Fruit fly (Drosophila melanogaster) whole organism, embryonic: Measurements from ENCODE around the gene CG4338.

Experiments used
- Adf1 ChIP-seq: fragments of 200-800 bp; sonication (Bioruptor generic); IDR thresholded peaks from 2 replicates; pipeline ENCODE4 v1.3.6; 2022; ENCODE audit warnings: missing biosample characterization, missing genetic modification characterization
- BEAF-32 ChIP-seq: fragments of 200-800 bp; sonication (Bioruptor generic); optimal IDR thresholded peaks from 3 replicates; lab custom pipeline; 2017; ENCODE audit warnings: missing biosample characterization, missing genetic modification characterization, mild to moderate bottlenecking, moderate library complexity, missing genetic modification reagents
- C15 ChIP-seq: fragments of 200-800 bp; sonication (Bioruptor generic); IDR thresholded peaks from 3 replicates; pipeline ENCODE4 v1.3.6; 2022; ENCODE audit warnings: missing biosample characterization, missing genetic modification characterization
- CG10654 ChIP-seq: fragments of 200-800 bp; sonication (Bioruptor generic); optimal IDR thresholded peaks from 2 replicates; lab custom pipeline; 2016; ENCODE audit warnings: missing biosample characterization, missing genetic modification characterization
- CG10959 ChIP-seq: fragments of 200-800 bp; sonication (Bioruptor generic); IDR thresholded peaks from 2 replicates; pipeline ENCODE4 v1.3.6; 2022; ENCODE audit warnings: missing biosample characterization, missing genetic modification characterization
- CG11085 ChIP-seq: fragments of 200-800 bp; sonication (Bioruptor generic); IDR thresholded peaks from 2 replicates; pipeline ENCODE4 v1.3.6; 2022; ENCODE audit warnings: missing biosample characterization, missing genetic modification characterization
- CG11456 ChIP-seq: fragments of 200-800 bp; sonication (Bioruptor generic); IDR thresholded peaks from 3 replicates; pipeline ENCODE4 v1.3.6; 2022; ENCODE audit warnings: missing biosample characterization, missing genetic modification characterization
- CG11504 ChIP-seq: fragments of 200-800 bp; sonication (Bioruptor generic); optimal IDR thresholded peaks from 3 replicates; lab custom pipeline; 2019; ENCODE audit warnings: missing biosample characterization, mild to moderate bottlenecking, missing genetic modification characterization, moderate library complexity
- CG11560 ChIP-seq: fragments of 200-800 bp; sonication (Bioruptor generic); IDR thresholded peaks from 3 replicates; pipeline ENCODE4 v1.3.6; 2022; ENCODE audit warnings: missing biosample characterization, missing genetic modification characterization
- CG12155 ChIP-seq: fragments of 200-800 bp; sonication (Bioruptor generic); optimal IDR thresholded peaks from 3 replicates; lab custom pipeline; 2016; ENCODE audit warnings: missing biosample characterization, missing genetic modification characterization
- CG12299 ChIP-seq: fragments of 200-800 bp; sonication (Bioruptor generic); optimal IDR thresholded peaks from 2 replicates; lab custom pipeline; 2018; ENCODE audit warnings: missing biosample characterization, mild to moderate bottlenecking, missing genetic modification characterization
- CG12659 ChIP-seq: fragments of 200-800 bp; sonication (Bioruptor generic); optimal IDR thresholded peaks from 3 replicates; lab custom pipeline; 2017; ENCODE audit warnings: mild to moderate bottlenecking, missing biosample characterization, missing genetic modification reagents, missing genetic modification characterization
- CG13624 ChIP-seq: fragments of 200-800 bp; sonication (Bioruptor generic); optimal IDR thresholded peaks from 2 replicates; lab custom pipeline; 2016; ENCODE audit warnings: missing biosample characterization, missing genetic modification characterization
- CG13894 ChIP-seq: fragments of 200-800 bp; sonication (Bioruptor generic); optimal IDR thresholded peaks from 3 replicates; lab custom pipeline; 2018; ENCODE audit warnings: missing biosample characterization, mild to moderate bottlenecking, missing genetic modification characterization, moderate library complexity
- CG14860 ChIP-seq: fragments of 200-800 bp; sonication (Bioruptor generic); IDR thresholded peaks from 3 replicates; pipeline ENCODE4 v1.3.6; 2022; ENCODE audit warnings: missing biosample characterization, missing genetic modification characterization; ENCODE audit not compliant: partially characterized antibody
- CG14965 ChIP-seq: fragments of 200-800 bp; sonication (Bioruptor generic); optimal IDR thresholded peaks from 2 replicates; lab custom pipeline; 2016; ENCODE audit warnings: missing biosample characterization, missing genetic modification characterization, borderline replicate concordance
- CG16779 ChIP-seq: fragments of 200-800 bp; sonication (Bioruptor generic); IDR thresholded peaks from 2 replicates; pipeline ENCODE4 v1.3.6; 2022; ENCODE audit warnings: missing biosample characterization, missing genetic modification characterization
- CG17612 ChIP-seq: fragments of 200-800 bp; sonication (Bioruptor generic); IDR thresholded peaks from 2 replicates; pipeline ENCODE4 v1.3.6; 2022; ENCODE audit warnings: missing biosample characterization, missing genetic modification characterization
- CG1832 ChIP-seq: fragments of 200-800 bp; sonication (Bioruptor generic); optimal IDR thresholded peaks from 2 replicates; lab custom pipeline; 2017; ENCODE audit warnings: missing biosample characterization, mild to moderate bottlenecking, missing genetic modification characterization, inconsistent platforms
- CG3407 ChIP-seq: fragments of 200-800 bp; sonication (Bioruptor generic); optimal IDR thresholded peaks from 2 replicates; lab custom pipeline; 2018; ENCODE audit warnings: missing biosample characterization, mild to moderate bottlenecking, missing genetic modification characterization
- CG3995 ChIP-seq: fragments of 200-800 bp; sonication (Bioruptor generic); optimal IDR thresholded peaks from 3 replicates; lab custom pipeline; 2016; ENCODE audit warnings: missing biosample characterization, missing genetic modification characterization
- CG4424 ChIP-seq: fragments of 200-800 bp; sonication (Bioruptor generic); optimal IDR thresholded peaks from 3 replicates; lab custom pipeline; 2016; ENCODE audit warnings: missing biosample characterization, missing genetic modification characterization
- CG6175 ChIP-seq: fragments of 200-800 bp; sonication (Bioruptor generic); IDR thresholded peaks from 3 replicates; pipeline ENCODE4 v1.3.6; 2022; ENCODE audit warnings: missing biosample characterization, missing genetic modification characterization
- CG6654 ChIP-seq: fragments of 200-800 bp; sonication (Bioruptor generic); optimal IDR thresholded peaks from 2 replicates; lab custom pipeline; 2017; ENCODE audit warnings: missing biosample characterization, mild to moderate bottlenecking, missing genetic modification characterization
- CG6689 ChIP-seq: fragments of 200-800 bp; sonication (Bioruptor generic); IDR thresholded peaks from 2 replicates; pipeline ENCODE4 v1.3.6; 2022; ENCODE audit warnings: missing biosample characterization, missing genetic modification characterization
- CG7556 ChIP-seq: fragments of 200-800 bp; sonication (Bioruptor generic); optimal IDR thresholded peaks from 2 replicates; lab custom pipeline; 2017; ENCODE audit warnings: missing biosample characterization, mild to moderate bottlenecking, missing genetic modification characterization
- CG8765 ChIP-seq: fragments of 200-800 bp; sonication (Bioruptor generic); IDR thresholded peaks from 2 replicates; pipeline ENCODE4 v1.3.6; 2022; ENCODE audit warnings: missing biosample characterization, missing genetic modification characterization
- CG9437 ChIP-seq: fragments of 200-800 bp; sonication (Bioruptor generic); optimal IDR thresholded peaks from 2 replicates; lab custom pipeline; 2018; ENCODE audit warnings: missing biosample characterization, mild to moderate bottlenecking, missing genetic modification characterization
- CG9797 ChIP-seq: fragments of 200-800 bp; sonication (Bioruptor generic); optimal IDR thresholded peaks from 3 replicates; lab custom pipeline; 2018; ENCODE audit warnings: missing biosample characterization, mild to moderate bottlenecking, missing genetic modification characterization
- CHES-1-like ChIP-seq: fragments of 200-800 bp; sonication (Bioruptor generic); optimal IDR thresholded peaks from 2 replicates; lab custom pipeline; 2016; ENCODE audit warnings: missing biosample characterization, missing genetic modification characterization
- H15 ChIP-seq: fragments of 200-800 bp; sonication (Bioruptor generic); IDR thresholded peaks from 3 replicates; pipeline ENCODE4 v1.3.6; 2022; ENCODE audit warnings: missing biosample characterization, missing genetic modification characterization
- Hr51 ChIP-seq, 2 experiments: fragments of 200-800 bp; sonication (Bioruptor generic); optimal IDR thresholded peaks; 2 replicates in 1 of 2; 3 replicates in 1 of 2; lab custom pipeline; 2016 to 2018; ENCODE audit warnings: missing biosample characterization in 2 of 2, missing genetic modification characterization in 2 of 2, mild to moderate bottlenecking in 1 of 2, moderate library complexity in 1 of 2
- MBD-R2 ChIP-seq: fragments of 200-800 bp; sonication (Bioruptor generic); IDR thresholded peaks from 2 replicates; pipeline ENCODE4 v1.3.6; 2022; ENCODE audit warnings: missing biosample characterization, missing genetic modification characterization
- Nf-YA ChIP-seq: fragments of 200-800 bp; sonication (Bioruptor generic); IDR thresholded peaks from 2 replicates; pipeline ENCODE4 v1.3.6; 2022; ENCODE audit warnings: missing biosample characterization, missing genetic modification characterization
- Sry-β ChIP-seq: fragments of 200-800 bp; sonication (Bioruptor generic); optimal IDR thresholded peaks from 2 replicates; lab custom pipeline; 2018; ENCODE audit warnings: missing biosample characterization, mild to moderate bottlenecking, missing genetic modification characterization, moderate library complexity
- Sry-δ ChIP-seq: fragments of 200-800 bp; sonication (Bioruptor generic); optimal IDR thresholded peaks from 2 replicates; lab custom pipeline; 2016; ENCODE audit warnings: missing biosample characterization, missing genetic modification characterization
- chn ChIP-seq: fragments of 200-800 bp; sonication (Bioruptor generic); optimal IDR thresholded peaks from 2 replicates; lab custom pipeline; 2016; ENCODE audit warnings: missing biosample characterization, missing genetic modification characterization
- ci ChIP-seq: fragments of 200-800 bp; sonication (Bioruptor generic); IDR thresholded peaks from 3 replicates; pipeline ENCODE4 v1.3.6; 2022; ENCODE audit warnings: missing biosample characterization, missing genetic modification characterization
- dan ChIP-seq: fragments of 200-800 bp; sonication (Bioruptor generic); IDR thresholded peaks from 2 replicates; pipeline ENCODE4 v1.3.6; 2022; ENCODE audit warnings: missing biosample characterization, missing genetic modification characterization
- ems ChIP-seq: fragments of 200-800 bp; sonication (Bioruptor generic); optimal IDR thresholded peaks from 3 replicates; lab custom pipeline; 2016; ENCODE audit warnings: missing biosample characterization, missing genetic modification characterization
- gem ChIP-seq: fragments of 200-800 bp; sonication (Bioruptor generic); optimal IDR thresholded peaks from 2 replicates; lab custom pipeline; 2019; ENCODE audit warnings: missing biosample characterization, mild to moderate bottlenecking, missing genetic modification characterization, moderate library complexity
- grn ChIP-seq: fragments of 200-800 bp; sonication (Bioruptor generic); optimal IDR thresholded peaks from 3 replicates; lab custom pipeline; 2017; ENCODE audit warnings: missing biosample characterization, missing genetic modification characterization
- ken ChIP-seq: fragments of 200-800 bp; sonication (Bioruptor generic); IDR thresholded peaks from 3 replicates; pipeline ENCODE4 v1.3.6; 2022; ENCODE audit warnings: missing biosample characterization, missing genetic modification characterization
- mld ChIP-seq: fragments of 200-800 bp; sonication (Bioruptor generic); IDR thresholded peaks from 3 replicates; pipeline ENCODE4 v1.3.6; 2022; ENCODE audit warnings: missing biosample characterization, missing genetic modification characterization; ENCODE audit not compliant: partially characterized antibody
- schlank ChIP-seq: fragments of 200-800 bp; sonication (Bioruptor generic); optimal IDR thresholded peaks from 2 replicates; lab custom pipeline; 2018; ENCODE audit warnings: missing biosample characterization, mild to moderate bottlenecking, missing genetic modification characterization
- sug ChIP-seq: fragments of 200-800 bp; optimal IDR thresholded peaks from 2 replicates; lab custom pipeline; 2019; ENCODE audit warnings: missing biosample characterization, mild to moderate bottlenecking, missing genetic modification characterization, moderate library complexity
- tap ChIP-seq: fragments of 200-800 bp; optimal IDR thresholded peaks from 3 replicates; lab custom pipeline; 2019; ENCODE audit warnings: missing biosample characterization, mild to moderate bottlenecking, missing genetic modification characterization, moderate library complexity
- trem ChIP-seq: fragments of 200-800 bp; optimal IDR thresholded peaks from 3 replicates; lab custom pipeline; 2019; ENCODE audit warnings: missing biosample characterization, mild to moderate bottlenecking, missing genetic modification characterization, moderate library complexity
- unc-4 ChIP-seq: fragments of 200-800 bp; sonication (Bioruptor generic); IDR thresholded peaks from 2 replicates; pipeline ENCODE4 v1.3.6; 2022; ENCODE audit warnings: missing biosample characterization, missing genetic modification characterization; ENCODE audit not compliant: partially characterized antibody
- unpg ChIP-seq: fragments of 200-800 bp; sonication (Bioruptor generic); optimal IDR thresholded peaks from 3 replicates; lab custom pipeline; 2018; ENCODE audit warnings: missing biosample characterization, mild to moderate bottlenecking, missing genetic modification characterization, moderate library complexity

The CG4338 gene

dm6 chr3R:15289828-15290641, 14.7 kb downstream of the CG4338 start (continued):
- TF ChIP-seq BEAF-32 (GFP tag; lab: Kevin White, UChicago) (no peak), CG9437 (GFP tag; lab: Kevin White, UChicago) (peak; percentile 99), Sry-β (GFP tag; lab: Kevin White, UChicago) (no peak), CG3995 (no peak), CG3407 (GFP tag; lab: Kevin White, UChicago) (no peak), CG6175 (GFP tag; lab: Robert Waterston, UW) (no peak), CG16779 (GFP tag; lab: Robert Waterston, UW) (no peak), chn (no peak), CHES-1-like (GFP tag; lab: Kevin White, UChicago) (no peak), Adf1 (GFP tag; lab: Robert Waterston, UW) (no peak), CG11085 (no peak), CG11504 (tag; lab: Kevin White, UChicago) (no peak), CG13624 (GFP tag; lab: Kevin White, UChicago) (no peak), grn (peak; percentile 14), tap (no peak), CG8765 (GFP tag; lab: Robert Waterston, UW) (no peak), Nf-YA (no peak), H15 (GFP tag; lab: Robert Waterston, UW) (no peak), CG4424 (no peak), gem (tag; lab: Kevin White, UChicago) (no peak), schlank (tag; lab: Kevin White, UChicago) (no peak), Sry-δ (GFP tag; lab: Kevin White, UChicago) (no peak), CG17612 (GFP tag; lab: Robert Waterston, UW) (no peak), CG14965 (GFP tag; lab: Kevin White, UChicago) (no peak), Hr51 (GFP tag; optimal IDR thresholded peaks at IDR 0.05; lab: Kevin White, UChicago) (no peak), unc-4 (GFP tag; lab: Robert Waterston, UW) (no peak), CG11560 (tag; lab: Robert Waterston, UW) (no peak), CG6689 (GFP tag; lab: Robert Waterston, UW) (no peak), trem (tag; lab: Kevin White, UChicago) (no peak), ken (GFP tag; lab: Robert Waterston, UW) (no peak), dan (GFP tag; lab: Robert Waterston, UW) (no peak), CG14860 (GFP tag; lab: Robert Waterston, UW) (no peak), C15 (no peak), mld (GFP tag; lab: Robert Waterston, UW) (no peak), CG12299 (no peak), CG12155 (GFP tag; lab: Kevin White, UChicago) (no peak), CG12659 (GFP tag; lab: Kevin White, UChicago) (no peak), CG11456 (GFP tag; lab: Robert Waterston, UW) (no peak), MBD-R2 (no peak), CG9797 (GFP tag; lab: Kevin White, UChicago) (no peak), ems (GFP tag; lab: Kevin White, UChicago) (no peak), unpg (no peak), CG7556 (GFP tag; lab: Kevin White, UChicago) (no peak), CG10654 (GFP tag; lab: Kevin White, UChicago) (no peak), CG10959 (GFP tag; lab: Robert Waterston, UW) (no peak), CG6654 (no peak), CG13894 (tag; lab: Kevin White, UChicago) (no peak), ci (GFP tag; lab: Robert Waterston, UW) (no peak), sug (tag; lab: Kevin White, UChicago) (peak; percentile 19), CG1832 (GFP tag; lab: Kevin White, UChicago) (peak; percentile 46)
